Fruit fly (Drosophila melanogaster) whole organism, wandering third instar larva: ENCODE results near the gene CG12506.

Experiments
- Hr83 ChIP-seq: fragments of 200-300 bp; sonication (Bioruptor generic); optimal IDR thresholded peaks from 2 replicates; lab custom pipeline; 2016; ENCODE audit warnings: missing biosample characterization, mild to moderate bottlenecking, missing genetic modification characterization, moderate library complexity; ENCODE audit not compliant: poor library complexity, severe bottlenecking
- ey ChIP-seq: fragments of 200-800 bp; sonication (Bioruptor generic); optimal IDR thresholded peaks from 2 replicates; lab custom pipeline; 2016; ENCODE audit warnings: missing biosample characterization, missing genetic modification characterization
- fru ChIP-seq: fragments of 200-800 bp; sonication (Bioruptor generic); optimal IDR thresholded peaks from 3 replicates; lab custom pipeline; 2016; ENCODE audit warnings: missing biosample characterization, mild to moderate bottlenecking, missing genetic modification characterization
- lola ChIP-seq: fragments of >200 bp; optimal IDR thresholded peaks from 2 replicates; lab custom pipeline; 2017; ENCODE audit warnings: missing biosample characterization, missing genetic modification characterization

- TF ChIP-seq ey (GFP tag; lab: Kevin White, UChicago) (peak; percentile 63), lola (no peak), fru (GFP tag; lab: Kevin White, UChicago) (no peak), Hr83 (GFP tag; lab: Kevin White, UChicago) (no peak)
These were observed 46.1 kb downstream of the CG12506 start, which contains the start of the genes PGAP2 and Clp for dm6 chr2L:819315-820032.
